Fruit fly (Drosophila melanogaster): ENCODE results near the gene CG11563.
A peak's percentile ranks its signal among the peaks of the same experiment; 100 is the strongest.

CG11563 gene

dm6 chr3R:31738060-31738619 lies 1.3 kb downstream of the CG11563 start, which contains the start of gene eEF1alpha2 (continued):
- TF ChIP-seq CG17186 (GFP tag; optimal IDR thresholded peaks at IDR 0.05) (no peak), ssp (GFP tag; IDR thresholded peaks at IDR 0.05) (peak; percentile 33; the same call in 1 of the 2 replicates), prd (optimal IDR thresholded peaks at IDR 0.05) (no peak), prd (GFP tag; IDR thresholded peaks at IDR 0.05) (peak; percentile 21; the same call in 1 of the 3 replicates)

- no peak for TF ChIP-seq sc (optimal IDR thresholded peaks at IDR 0.05)
- TF ChIP-seq sc (GFP tag; optimal IDR thresholded peaks at IDR 0.05), result no peak
- no peak for TF ChIP-seq CG12236 (GFP tag; optimal IDR thresholded peaks at IDR 0.05)
- TF ChIP-seq CG34422 (GFP tag; IDR thresholded peaks at IDR 0.05), result 0 out of 3 replicates have a peak, but pooled peaks have one; percentile 16
- no peak for TF ChIP-seq corto (GFP tag; optimal IDR thresholded peaks at IDR 0.05)
- no peak for TF ChIP-seq emc (GFP tag; optimal IDR thresholded peaks at IDR 0.05)
- TF ChIP-seq vfl (GFP tag; optimal IDR thresholded peaks at IDR 0.05), result no peak
- peak; percentile 6 for TF ChIP-seq Kr (GFP tag; optimal IDR thresholded peaks at IDR 0.05)
- no peak for TF ChIP-seq gro (GFP tag; optimal IDR thresholded peaks at IDR 0.05)
- no peak for TF ChIP-seq Hr78 (GFP tag; optimal IDR thresholded peaks at IDR 0.05)
- TF ChIP-seq pan (optimal IDR thresholded peaks at IDR 0.05), result no peak
- TF ChIP-seq pan (GFP tag; optimal IDR thresholded peaks at IDR 0.05 in 1 of 2, IDR thresholded peaks at IDR 0.05 in 1 of 2), result no peak
- peak; percentile 72 for TF ChIP-seq CG1832 (GFP tag; optimal IDR thresholded peaks at IDR 0.05)
- TF ChIP-seq CG6254 (GFP tag; optimal IDR thresholded peaks at IDR 0.05), result no peak
- no peak for TF ChIP-seq Bgb (GFP tag; IDR thresholded peaks at IDR 0.05; ENCODE audit: partially characterized antibody)
- no peak for TF ChIP-seq dysf (GFP tag; IDR thresholded peaks at IDR 0.05)
- peak; percentile 53; the same call in 1 of the 2 replicates for TF ChIP-seq CG10321 (GFP tag; IDR thresholded peaks at IDR 0.05)
- TF ChIP-seq lov (optimal IDR thresholded peaks at IDR 0.05), result no peak
- no peak for TF ChIP-seq lov (GFP tag; IDR thresholded peaks at IDR 0.05)
- TF ChIP-seq H2.0 (GFP tag; IDR thresholded peaks at IDR 0.05), result no peak
- no peak for TF ChIP-seq slp2 (GFP tag; optimal IDR thresholded peaks at IDR 0.05)
- no peak for TF ChIP-seq gsb-n (tag; optimal IDR thresholded peaks at IDR 0.05)
- no peak for TF ChIP-seq kni (GFP tag; optimal IDR thresholded peaks at IDR 0.05)
- TF ChIP-seq Dfd (GFP tag; optimal IDR thresholded peaks at IDR 0.05), result no peak
- TF ChIP-seq onecut (GFP tag; IDR thresholded peaks at IDR 0.05), result peak; percentile 93
- no peak for TF ChIP-seq CrebB (tag; optimal IDR thresholded peaks at IDR 0.05)
- TF ChIP-seq CG7963 (GFP tag; IDR thresholded peaks at IDR 0.05; ENCODE audit: partially characterized antibody), result 0 out of 3 replicates have a peak, but pooled peaks have one; percentile 38
- no peak for TF ChIP-seq CG5245 (GFP tag; optimal IDR thresholded peaks at IDR 0.05)
- TF ChIP-seq eve (GFP tag; optimal IDR thresholded peaks at IDR 0.05), result no peak
- no peak for TF ChIP-seq CG13894 (tag; optimal IDR thresholded peaks at IDR 0.05)
- TF ChIP-seq CG6813 (GFP tag; optimal IDR thresholded peaks at IDR 0.05), result no peak
- TF ChIP-seq CG7556 (GFP tag; optimal IDR thresholded peaks at IDR 0.05), result no peak
- TF ChIP-seq row (GFP tag; IDR thresholded peaks at IDR 0.05), result no peak
- TF ChIP-seq Deaf1 (tag; optimal IDR thresholded peaks at IDR 0.05), result peak; percentile 93
- no peak for TF ChIP-seq gfzf (GFP tag; optimal IDR thresholded peaks at IDR 0.05)
- TF ChIP-seq CG14965 (GFP tag; optimal IDR thresholded peaks at IDR 0.05; ENCODE audit: borderline replicate concordance), result no peak
- no peak for TF ChIP-seq gt (GFP tag; IDR thresholded peaks at IDR 0.05)
- peak; percentile 16; the same call in 1 of the 2 replicates for TF ChIP-seq MBD-R2 (GFP tag; IDR thresholded peaks at IDR 0.05)
- TF ChIP-seq nerfin-1 (tag; optimal IDR thresholded peaks at IDR 0.05), result peak; percentile 96
- TF ChIP-seq CG12769 (tag; optimal IDR thresholded peaks at IDR 0.05), result no peak
- no peak for TF ChIP-seq CG1024 (GFP tag; IDR thresholded peaks at IDR 0.05)
- TF ChIP-seq NfI (GFP tag; optimal IDR thresholded peaks at IDR 0.05), result no peak
- TF ChIP-seq pb (GFP tag; optimal IDR thresholded peaks at IDR 0.05), result no peak
- TF ChIP-seq Usf (GFP tag; optimal IDR thresholded peaks at IDR 0.05), result no peak
Observed at dm6 chr3R:31739067-31739786, 2.4 kb downstream of the CG11563 start.
